Fruit fly (Drosophila melanogaster) whole organism, prepupa: Measurements from ENCODE around the gene CG6983.
A peak's percentile ranks its signal among the peaks of the same experiment; 100 is the strongest.

Source experiments
- CG10631 ChIP-seq: fragments of 200-800 bp; sonication (Bioruptor generic); optimal IDR thresholded peaks from 2 replicates; lab custom pipeline; 2016; ENCODE audit warnings: missing biosample characterization, missing genetic modification characterization
- CG10669 ChIP-seq: fragments of 200-800 bp; sonication (Bioruptor generic); optimal IDR thresholded peaks from 3 replicates; lab custom pipeline; 2018; ENCODE audit warnings: missing biosample characterization, mild to moderate bottlenecking, missing genetic modification characterization, moderate library complexity
- CG15336 ChIP-seq: fragments of 200-800 bp; sonication (Bioruptor generic); IDR thresholded peaks from 2 replicates; pipeline ENCODE4 v1.3.6; 2022; ENCODE audit warnings: missing biosample characterization, missing genetic modification characterization
- CG1621 ChIP-seq: fragments of 200-800 bp; sonication (Bioruptor generic); optimal IDR thresholded peaks from 3 replicates; lab custom pipeline; 2018; ENCODE audit warnings: missing biosample characterization, mild to moderate bottlenecking, missing genetic modification characterization
- CG16779 ChIP-seq: fragments of 200-800 bp; sonication (Bioruptor generic); optimal IDR thresholded peaks from 3 replicates; lab custom pipeline; 2017; ENCODE audit warnings: missing biosample characterization, mild to moderate bottlenecking, missing genetic modification characterization
- CG3032 ChIP-seq: fragments of 200-800 bp; optimal IDR thresholded peaks from 2 replicates; lab custom pipeline; 2019; ENCODE audit warnings: missing biosample characterization, mild to moderate bottlenecking, missing genetic modification characterization, moderate library complexity
- CG31627 ChIP-seq: fragments of 200-800 bp; sonication (Bioruptor generic); optimal IDR thresholded peaks from 3 replicates; lab custom pipeline; 2016; ENCODE audit warnings: missing biosample characterization, missing genetic modification characterization
- CG3919 ChIP-seq: fragments of 200-800 bp; sonication (Bioruptor generic); optimal IDR thresholded peaks from 3 replicates; lab custom pipeline; 2016; ENCODE audit warnings: missing biosample characterization, missing genetic modification characterization
- CG4318 ChIP-seq: fragments of 200-800 bp; sonication (Bioruptor generic); optimal IDR thresholded peaks from 3 replicates; lab custom pipeline; 2017; ENCODE audit warnings: missing biosample characterization, mild to moderate bottlenecking, missing genetic modification characterization
- CG6276 ChIP-seq: fragments of 200-800 bp; sonication (Bioruptor generic); optimal IDR thresholded peaks from 2 replicates; lab custom pipeline; 2017; ENCODE audit warnings: missing biosample characterization, mild to moderate bottlenecking, missing genetic modification characterization
- CG6808 ChIP-seq: fragments of 200-800 bp; sonication (Bioruptor generic); optimal IDR thresholded peaks from 3 replicates; lab custom pipeline; 2017; ENCODE audit warnings: missing biosample characterization, missing genetic modification characterization, mild to moderate bottlenecking, moderate library complexity, missing genetic modification reagents
- CG6854 ChIP-seq: fragments of 200-800 bp; sonication (Bioruptor generic); optimal IDR thresholded peaks from 2 replicates; lab custom pipeline; 2017; ENCODE audit warnings: missing biosample characterization, mild to moderate bottlenecking, missing genetic modification characterization
- CG7368 ChIP-seq: fragments of 200-800 bp; sonication (Bioruptor generic); optimal IDR thresholded peaks from 3 replicates; lab custom pipeline; 2016; ENCODE audit warnings: missing biosample characterization, missing genetic modification characterization
- CG8119 ChIP-seq: fragments of 200-800 bp; sonication (Bioruptor generic); IDR thresholded peaks from 3 replicates; pipeline ENCODE4 v1.3.6; 2022; ENCODE audit warnings: missing biosample characterization, missing genetic modification characterization
- CG8319 ChIP-seq: fragments of 200-800 bp; sonication (Bioruptor generic); optimal IDR thresholded peaks from 3 replicates; lab custom pipeline; 2016; ENCODE audit warnings: missing biosample characterization, missing genetic modification characterization
- CG8632 ChIP-seq: fragments of 200-800 bp; sonication (Bioruptor generic); optimal IDR thresholded peaks from 3 replicates; lab custom pipeline; 2016; ENCODE audit warnings: missing biosample characterization, missing genetic modification characterization
- CG9139 ChIP-seq: fragments of 200-800 bp; sonication (Bioruptor generic); optimal IDR thresholded peaks from 3 replicates; lab custom pipeline; 2017; ENCODE audit warnings: missing biosample characterization, mild to moderate bottlenecking, missing genetic modification characterization
- Eip93F ChIP-seq: fragments of 200-800 bp; sonication (Bioruptor generic); optimal IDR thresholded peaks from 2 replicates; lab custom pipeline; 2016; ENCODE audit warnings: missing biosample characterization, mild to moderate bottlenecking, missing genetic modification characterization
- Ets21C ChIP-seq: fragments of 200-800 bp; sonication (Bioruptor generic); optimal IDR thresholded peaks from 3 replicates; lab custom pipeline; 2016; ENCODE audit warnings: missing biosample characterization, missing genetic modification characterization
- Ets96B ChIP-seq: fragments of 200-800 bp; optimal IDR thresholded peaks from 2 replicates; lab custom pipeline; 2019; ENCODE audit warnings: missing biosample characterization, mild to moderate bottlenecking, missing genetic modification characterization, moderate library complexity
- Gug ChIP-seq: fragments of 200-800 bp; sonication (Bioruptor generic); IDR thresholded peaks from 2 replicates; pipeline ENCODE4 v1.3.6; 2022; ENCODE audit warnings: missing biosample characterization, missing genetic modification characterization
- Hr38 ChIP-seq: sonication (Bioruptor generic); optimal IDR thresholded peaks from 2 replicates; lab custom pipeline; 2016; ENCODE audit warnings: missing biosample characterization, missing genetic modification characterization
- Hr39 ChIP-seq: fragments of 200-800 bp; sonication (Bioruptor generic); optimal IDR thresholded peaks from 2 replicates; lab custom pipeline; 2016; ENCODE audit warnings: missing biosample characterization, missing genetic modification characterization
- Hr4 ChIP-seq: fragments of 200-800 bp; sonication (Bioruptor generic); optimal IDR thresholded peaks from 3 replicates; lab custom pipeline; 2016; ENCODE audit warnings: missing biosample characterization, missing genetic modification characterization
- Lpt ChIP-seq: fragments of 200-800 bp; sonication (Bioruptor generic); optimal IDR thresholded peaks from 3 replicates; lab custom pipeline; 2016; ENCODE audit warnings: missing biosample characterization, missing genetic modification characterization
- Met ChIP-seq: fragments of 200-800 bp; sonication (Bioruptor generic); optimal IDR thresholded peaks from 3 replicates; lab custom pipeline; 2016; ENCODE audit warnings: missing biosample characterization, missing genetic modification characterization
- OdsH ChIP-seq: fragments of 200-800 bp; sonication (Bioruptor generic); optimal IDR thresholded peaks from 3 replicates; lab custom pipeline; 2016; ENCODE audit warnings: missing biosample characterization, missing genetic modification characterization
- Smox ChIP-seq: fragments of 200-800 bp; sonication (Bioruptor generic); optimal IDR thresholded peaks from 3 replicates; lab custom pipeline; 2016; ENCODE audit warnings: missing biosample characterization, missing genetic modification characterization
- Sox102F ChIP-seq: fragments of 200-800 bp; sonication (Bioruptor generic); optimal IDR thresholded peaks from 2 replicates; lab custom pipeline; 2016; ENCODE audit warnings: missing biosample characterization, mild to moderate bottlenecking, missing genetic modification characterization
- Sox14 ChIP-seq: fragments of 200-800 bp; sonication (Bioruptor generic); optimal IDR thresholded peaks from 3 replicates; lab custom pipeline; 2016; ENCODE audit warnings: missing biosample characterization, missing genetic modification characterization
- Sox15 ChIP-seq: fragments of 200-800 bp; sonication (Bioruptor generic); optimal IDR thresholded peaks from 3 replicates; lab custom pipeline; 2016; ENCODE audit warnings: missing biosample characterization, missing genetic modification characterization
- achi ChIP-seq: fragments of 200-800 bp; sonication (Bioruptor generic); optimal IDR thresholded peaks from 3 replicates; lab custom pipeline; 2016; ENCODE audit warnings: missing biosample characterization, missing genetic modification characterization
- cyc ChIP-seq: fragments of 200-800 bp; sonication (Bioruptor generic); optimal IDR thresholded peaks from 3 replicates; lab custom pipeline; 2016; ENCODE audit warnings: missing biosample characterization, missing genetic modification characterization
- dac ChIP-seq: fragments of 200-800 bp; sonication (Bioruptor generic); optimal IDR thresholded peaks from 2 replicates; lab custom pipeline; 2017; ENCODE audit warnings: missing biosample characterization, mild to moderate bottlenecking, missing genetic modification characterization
- dsx ChIP-seq: fragments of 200-800 bp; optimal IDR thresholded peaks from 3 replicates; lab custom pipeline; 2019; ENCODE audit warnings: missing biosample characterization, mild to moderate bottlenecking, missing genetic modification characterization, moderate library complexity; ENCODE audit not compliant: poor library complexity, severe bottlenecking
- esn ChIP-seq: fragments of 200-800 bp; sonication (Bioruptor generic); optimal IDR thresholded peaks from 2 replicates; lab custom pipeline; 2016; ENCODE audit warnings: missing biosample characterization, mild to moderate bottlenecking, missing genetic modification characterization, moderate library complexity
- fd59A ChIP-seq: fragments of 200-800 bp; sonication (Bioruptor generic); optimal IDR thresholded peaks from 2 replicates; lab custom pipeline; 2017; ENCODE audit warnings: missing biosample characterization, mild to moderate bottlenecking, missing genetic modification characterization, missing genetic modification reagents
- fd85E ChIP-seq: fragments of 200-800 bp; sonication (Bioruptor generic); optimal IDR thresholded peaks from 3 replicates; lab custom pipeline; 2016; ENCODE audit warnings: missing biosample characterization, missing genetic modification characterization
- fkh ChIP-seq: fragments of 200-800 bp; sonication (Bioruptor generic); optimal IDR thresholded peaks from 3 replicates; lab custom pipeline; 2017; ENCODE audit warnings: missing biosample characterization, mild to moderate bottlenecking, missing genetic modification characterization, moderate library complexity
- lz ChIP-seq: fragments of 200-800 bp; sonication (Bioruptor generic); optimal IDR thresholded peaks from 3 replicates; lab custom pipeline; 2016; ENCODE audit warnings: missing biosample characterization, missing genetic modification characterization
- net ChIP-seq: fragments of 200-800 bp; sonication (Bioruptor generic); optimal IDR thresholded peaks from 3 replicates; lab custom pipeline; 2016; ENCODE audit warnings: missing biosample characterization, missing genetic modification characterization
- salr ChIP-seq, 2 experiments: fragments of 200-800 bp; sonication (Bioruptor generic); optimal IDR thresholded peaks; 3 replicates each; lab custom pipeline; 2016 to 2018; ENCODE audit warnings: missing biosample characterization in 2 of 2, missing genetic modification characterization in 2 of 2, mild to moderate bottlenecking in 1 of 2
- ss ChIP-seq, 2 experiments: fragments of 200-800 bp; sonication (Bioruptor generic); optimal IDR thresholded peaks; 2 replicates in 1 of 2; 3 replicates in 1 of 2; lab custom pipeline; 2017 to 2018; ENCODE audit warnings: mild to moderate bottlenecking in 2 of 2, missing biosample characterization in 2 of 2, missing genetic modification characterization in 2 of 2, moderate library complexity in 1 of 2
- svp ChIP-seq: fragments of 200-800 bp; sonication (Bioruptor generic); peaks from one replicate; lab custom pipeline; 2016; ENCODE audit warnings: missing biosample characterization, missing genetic modification characterization
- topi ChIP-seq: fragments of 200-800 bp; sonication (Bioruptor generic); optimal IDR thresholded peaks from 3 replicates; lab custom pipeline; 2016; ENCODE audit warnings: missing biosample characterization, missing genetic modification characterization
- vri ChIP-seq: fragments of 200-800 bp; sonication (Bioruptor generic); optimal IDR thresholded peaks from 3 replicates; lab custom pipeline; 2016; ENCODE audit warnings: missing biosample characterization, mild to moderate bottlenecking, missing genetic modification characterization

CG6983 gene

dm6 chr3L:8441745-8442575 is 7.2 kb downstream of the CG6983 start, which contains the start of gene Unr (continued):
- TF ChIP-seq OdsH (GFP tag; lab: Kevin White, UChicago) (peak; percentile 81), Sox102F (GFP tag; lab: Kevin White, UChicago) (peak; percentile 78), Ets96B (tag; lab: Kevin White, UChicago) (peak; percentile 60), CG4318 (GFP tag; lab: Kevin White, UChicago) (peak; percentile 42), vri (peak; percentile 75), CG31627 (peak; percentile 84), CG3919 (GFP tag; lab: Kevin White, UChicago) (peak; percentile 89), Lpt (GFP tag; lab: Kevin White, UChicago) (peak; percentile 35), CG10669 (GFP tag; lab: Kevin White, UChicago) (peak; percentile 63), topi (peak; percentile 77), ss (GFP tag; optimal IDR thresholded peaks at IDR 0.05; lab: Kevin White, UChicago) (peak; percentile 32 to 68), Eip93F (GFP tag; lab: Kevin White, UChicago) (no peak), CG9139 (peak; percentile 53), CG16779 (tag; lab: Kevin White, UChicago) (no peak), svp (GFP tag; lab: Kevin White, UChicago) (peak; percentile 92), dac (GFP tag; lab: Kevin White, UChicago) (peak; percentile 22), cyc (GFP tag; lab: Kevin White, UChicago) (peak; percentile 66), lz (GFP tag; lab: Kevin White, UChicago) (peak; percentile 84), esn (GFP tag; lab: Kevin White, UChicago) (peak; percentile 86), net (peak; percentile 83), Smox (GFP tag; lab: Kevin White, UChicago) (peak; percentile 79), Hr38 (GFP tag; lab: Kevin White, UChicago) (no peak), Sox15 (GFP tag; lab: Kevin White, UChicago) (peak; percentile 48), fkh (peak; percentile 49), CG8119 (GFP tag; lab: Robert Waterston, UW) (peak; percentile 52; the same call in 1 of the 3 replicates), Sox14 (peak; percentile 77), Hr4 (GFP tag; lab: Kevin White, UChicago) (peak; percentile 80)

- no peak for TF ChIP-seq Ets21C (GFP tag; lab: Kevin White, UChicago)
- TF ChIP-seq fd85E (GFP tag; lab: Kevin White, UChicago), result no peak
- TF ChIP-seq Gug, result no peak
- peak; percentile 53 for TF ChIP-seq CG8632 (GFP tag; lab: Kevin White, UChicago)
- peak; percentile 96 for TF ChIP-seq CG8119 (GFP tag; lab: Robert Waterston, UW)
- TF ChIP-seq salr (GFP tag; optimal IDR thresholded peaks at IDR 0.05; lab: Kevin White, UChicago), result peak; percentile 86 to 89
- peak; percentile 71 for TF ChIP-seq fkh
- peak; percentile 98 for TF ChIP-seq CG16779 (tag; lab: Kevin White, UChicago)
- no peak for TF ChIP-seq CG31627
- TF ChIP-seq CG9139, result peak; percentile 98
- peak; percentile 98 for TF ChIP-seq CG6808 (GFP tag; lab: Kevin White, UChicago)
- TF ChIP-seq dsx (GFP tag; lab: Kevin White, UChicago), result peak; percentile 95
- TF ChIP-seq Hr39 (GFP tag; lab: Kevin White, UChicago), result no peak
- TF ChIP-seq CG1621, result peak; percentile 95
- peak; percentile 21 for TF ChIP-seq Met (GFP tag; lab: Kevin White, UChicago)
- peak; percentile 99 for TF ChIP-seq CG6276
- peak; percentile 78 for TF ChIP-seq CG7368 (GFP tag; lab: Kevin White, UChicago)
- TF ChIP-seq esn (GFP tag; lab: Kevin White, UChicago), result peak; percentile 17
- TF ChIP-seq net, result peak; percentile 92
- peak; percentile 51 for TF ChIP-seq achi (GFP tag; lab: Kevin White, UChicago)
- peak; percentile 94 for TF ChIP-seq CG6854 (GFP tag; lab: Kevin White, UChicago)
- peak; percentile 81 for TF ChIP-seq fd59A (GFP tag; lab: Kevin White, UChicago)
- no peak for TF ChIP-seq cyc (GFP tag; lab: Kevin White, UChicago)
- peak; percentile 91 for TF ChIP-seq CG15336 (GFP tag; lab: Robert Waterston, UW)
- TF ChIP-seq ss (GFP tag; optimal IDR thresholded peaks at IDR 0.05; lab: Kevin White, UChicago), result peak; percentile 99
- peak; percentile 29 for TF ChIP-seq CG8319
- TF ChIP-seq CG10631, result peak; percentile 34
- TF ChIP-seq Ets96B (tag; lab: Kevin White, UChicago), result peak; percentile 93
- TF ChIP-seq CG3032 (tag; lab: Kevin White, UChicago), result peak; percentile 93
These were observed 8.2 kb downstream of the CG6983 start for dm6 chr3L:8440771-8441549.
